Fruit fly (Drosophila melanogaster) whole organism, embryonic: ENCODE data around the gene CG12116.

Source experiments
- Adf1 ChIP-seq: fragments of 200-800 bp; sonication (Bioruptor generic); IDR thresholded peaks from 2 replicates; pipeline ENCODE4 v1.3.6; 2022; ENCODE audit warnings: missing biosample characterization, missing genetic modification characterization
- CG10462 ChIP-seq: fragments of 200-800 bp; sonication (Bioruptor generic); optimal IDR thresholded peaks from 2 replicates; lab custom pipeline; 2016; ENCODE audit warnings: missing biosample characterization, missing genetic modification characterization
- CG10565 ChIP-seq: fragments of 200-800 bp; sonication (Bioruptor generic); optimal IDR thresholded peaks from 3 replicates; lab custom pipeline; 2016; ENCODE audit warnings: missing biosample characterization, mild to moderate bottlenecking, missing genetic modification characterization
- CG10979 ChIP-seq: fragments of 200-800 bp; sonication (Bioruptor generic); optimal IDR thresholded peaks from 2 replicates; lab custom pipeline; 2018; ENCODE audit warnings: missing biosample characterization, mild to moderate bottlenecking, missing genetic modification characterization, moderate library complexity
- CG11085 ChIP-seq: fragments of 200-800 bp; sonication (Bioruptor generic); IDR thresholded peaks from 2 replicates; pipeline ENCODE4 v1.3.6; 2022; ENCODE audit warnings: missing biosample characterization, missing genetic modification characterization
- CG12299 ChIP-seq: fragments of 200-800 bp; sonication (Bioruptor generic); optimal IDR thresholded peaks from 2 replicates; lab custom pipeline; 2018; ENCODE audit warnings: missing biosample characterization, mild to moderate bottlenecking, missing genetic modification characterization
- CG12391 ChIP-seq: fragments of 200-800 bp; sonication (Bioruptor generic); optimal IDR thresholded peaks from 3 replicates; lab custom pipeline; 2018; ENCODE audit warnings: missing biosample characterization, mild to moderate bottlenecking, missing genetic modification characterization, moderate library complexity
- CG1529 ChIP-seq: fragments of 200-800 bp; sonication (Bioruptor generic); optimal IDR thresholded peaks from 3 replicates; lab custom pipeline; 2018; ENCODE audit warnings: missing biosample characterization, missing genetic modification characterization
- CG15601 ChIP-seq: fragments of 200-800 bp; sonication (Bioruptor generic); optimal IDR thresholded peaks from 3 replicates; lab custom pipeline; 2019; ENCODE audit warnings: missing biosample characterization, mild to moderate bottlenecking, missing genetic modification characterization, moderate library complexity
- CG16815 ChIP-seq: fragments of 200-800 bp; sonication (Bioruptor generic); optimal IDR thresholded peaks from 3 replicates; lab custom pipeline; 2017; ENCODE audit warnings: missing biosample characterization, mild to moderate bottlenecking, missing genetic modification characterization
- CG17186 ChIP-seq: fragments of 200-800 bp; sonication (Bioruptor generic); optimal IDR thresholded peaks from 3 replicates; lab custom pipeline; 2017; ENCODE audit warnings: missing biosample characterization, missing genetic modification reagents, missing genetic modification characterization
- CG17361 ChIP-seq: fragments of 200-800 bp; sonication (Bioruptor generic); IDR thresholded peaks from 3 replicates; pipeline ENCODE4 v1.3.6; 2022; ENCODE audit warnings: missing biosample characterization, missing genetic modification characterization
- CG18476 ChIP-seq: fragments of 200-800 bp; sonication (Bioruptor generic); optimal IDR thresholded peaks from 2 replicates; lab custom pipeline; 2016; ENCODE audit warnings: missing biosample characterization, mild to moderate bottlenecking, missing genetic modification characterization
- CG31365 ChIP-seq: fragments of 200-800 bp; sonication (Bioruptor generic); optimal IDR thresholded peaks from 2 replicates; lab custom pipeline; 2018; ENCODE audit warnings: missing biosample characterization, mild to moderate bottlenecking, missing genetic modification characterization
- CG32767 ChIP-seq: fragments of 200-800 bp; sonication (Bioruptor generic); IDR thresholded peaks from 2 replicates; pipeline ENCODE4 v1.3.6; 2022; ENCODE audit warnings: missing biosample characterization, missing genetic modification characterization
- CG33213 ChIP-seq: fragments of 200-800 bp; sonication (Bioruptor generic); optimal IDR thresholded peaks from 3 replicates; lab custom pipeline; 2016; ENCODE audit warnings: missing biosample characterization, missing genetic modification characterization
- CG3407 ChIP-seq: fragments of 200-800 bp; sonication (Bioruptor generic); optimal IDR thresholded peaks from 2 replicates; lab custom pipeline; 2018; ENCODE audit warnings: missing biosample characterization, mild to moderate bottlenecking, missing genetic modification characterization
- CG4360 ChIP-seq: fragments of 200-800 bp; sonication (Bioruptor generic); IDR thresholded peaks from 2 replicates; pipeline ENCODE4 v1.3.6; 2022; ENCODE audit warnings: missing biosample characterization, missing genetic modification characterization
- CG4820 ChIP-seq: fragments of 200-800 bp; sonication (Bioruptor generic); optimal IDR thresholded peaks from 3 replicates; lab custom pipeline; 2016; ENCODE audit warnings: missing biosample characterization, missing genetic modification characterization
- CG6683 ChIP-seq: fragments of 200-800 bp; sonication (Bioruptor generic); optimal IDR thresholded peaks from 2 replicates; lab custom pipeline; 2017; ENCODE audit warnings: missing biosample characterization, mild to moderate bottlenecking, missing genetic modification characterization, missing genetic modification reagents
- CG8089 ChIP-seq: fragments of 200-800 bp; sonication (Bioruptor generic); optimal IDR thresholded peaks from 3 replicates; lab custom pipeline; 2016; ENCODE audit warnings: missing biosample characterization, missing genetic modification characterization
- CG8281 ChIP-seq: fragments of 200-800 bp; sonication (Bioruptor generic); optimal IDR thresholded peaks from 2 replicates; lab custom pipeline; 2018; ENCODE audit warnings: missing biosample characterization, mild to moderate bottlenecking, missing genetic modification characterization, moderate library complexity
- CG8359 ChIP-seq: fragments of 200-800 bp; sonication (Bioruptor generic); optimal IDR thresholded peaks from 2 replicates; lab custom pipeline; 2017; ENCODE audit warnings: missing biosample characterization, mild to moderate bottlenecking, missing genetic modification characterization, borderline replicate concordance
- CG8478 ChIP-seq: fragments of >200 bp; optimal IDR thresholded peaks from 2 replicates; lab custom pipeline; 2018
- CHES-1-like ChIP-seq: fragments of 200-800 bp; sonication (Bioruptor generic); optimal IDR thresholded peaks from 2 replicates; lab custom pipeline; 2016; ENCODE audit warnings: missing biosample characterization, missing genetic modification characterization
- CTCF ChIP-seq: fragments of 200-800 bp; sonication (Bioruptor generic); optimal IDR thresholded peaks from 2 replicates; lab custom pipeline; 2017; ENCODE audit warnings: missing biosample characterization, mild to moderate bottlenecking, missing genetic modification characterization, moderate library complexity
- Chrac-16 ChIP-seq: fragments of 200-800 bp; sonication (Bioruptor generic); optimal IDR thresholded peaks from 3 replicates; lab custom pipeline; 2016; ENCODE audit warnings: missing biosample characterization, missing genetic modification characterization
- E2f1 ChIP-seq: fragments of 200-800 bp; sonication (Bioruptor generic); IDR thresholded peaks from 2 replicates; pipeline ENCODE4 v1.3.6; 2022; ENCODE audit warnings: missing biosample characterization, missing genetic modification characterization
- E2f2 ChIP-seq: fragments of 200-800 bp; sonication (Bioruptor generic); IDR thresholded peaks from 2 replicates; pipeline ENCODE4 v1.3.6; 2022; ENCODE audit warnings: missing biosample characterization, missing genetic modification characterization
- H15 ChIP-seq: fragments of 200-800 bp; sonication (Bioruptor generic); IDR thresholded peaks from 3 replicates; pipeline ENCODE4 v1.3.6; 2022; ENCODE audit warnings: missing biosample characterization, missing genetic modification characterization
- HmgZ ChIP-seq: fragments of 200-800 bp; sonication (Bioruptor generic); optimal IDR thresholded peaks from 2 replicates; lab custom pipeline; 2018; ENCODE audit warnings: missing biosample characterization, mild to moderate bottlenecking, missing genetic modification characterization
- Jarid2 ChIP-seq: fragments of 200-800 bp; sonication (Bioruptor generic); optimal IDR thresholded peaks from 3 replicates; lab custom pipeline; 2017; ENCODE audit warnings: mild to moderate bottlenecking, missing biosample characterization, missing genetic modification reagents, missing genetic modification characterization
- Lhr ChIP-seq: fragments of 200-800 bp; sonication (Bioruptor generic); optimal IDR thresholded peaks from 3 replicates; lab custom pipeline; 2017; ENCODE audit warnings: mild to moderate bottlenecking, missing biosample characterization, missing genetic modification reagents, missing genetic modification characterization
- Lim3 ChIP-seq: fragments of 200-800 bp; sonication (Bioruptor generic); IDR thresholded peaks from 2 replicates; pipeline ENCODE4 v1.3.6; 2022; ENCODE audit warnings: missing biosample characterization, missing genetic modification characterization
- Mes4 ChIP-seq: fragments of 200-800 bp; sonication (Bioruptor generic); optimal IDR thresholded peaks from 2 replicates; lab custom pipeline; 2016; ENCODE audit warnings: missing biosample characterization, missing genetic modification characterization
- Nf-YC ChIP-seq: fragments of 200-800 bp; optimal IDR thresholded peaks from 3 replicates; lab custom pipeline; 2019; ENCODE audit warnings: missing biosample characterization, mild to moderate bottlenecking, missing genetic modification characterization, moderate library complexity
- ac ChIP-seq: fragments of 200-800 bp; sonication (Bioruptor generic); optimal IDR thresholded peaks from 3 replicates; lab custom pipeline; 2017; ENCODE audit warnings: missing biosample characterization, mild to moderate bottlenecking, missing genetic modification characterization
- bowl ChIP-seq: fragments of 200-800 bp; sonication (Bioruptor generic); IDR thresholded peaks from 2 replicates; pipeline ENCODE4 v1.3.6; 2022; ENCODE audit warnings: missing biosample characterization, missing genetic modification characterization
- chif ChIP-seq, 2 experiments: fragments of 200-800 bp; sonication (Bioruptor generic); optimal IDR thresholded peaks; 3 replicates each; lab custom pipeline; 2016; ENCODE audit warnings: missing biosample characterization in 2 of 2, missing genetic modification characterization in 2 of 2
- chm ChIP-seq: fragments of 200-800 bp; sonication (Bioruptor generic); IDR thresholded peaks from 2 replicates; pipeline ENCODE4 v1.3.6; 2022; ENCODE audit warnings: missing biosample characterization, missing genetic modification characterization
- dysf ChIP-seq: fragments of 200-800 bp; sonication (Bioruptor generic); IDR thresholded peaks from 3 replicates; pipeline ENCODE4 v1.3.6; 2022; ENCODE audit warnings: missing biosample characterization, missing genetic modification characterization
- hbn ChIP-seq: fragments of 200-800 bp; sonication (Bioruptor generic); IDR thresholded peaks from 2 replicates; pipeline ENCODE4 v1.3.6; 2022; ENCODE audit warnings: missing biosample characterization, missing genetic modification characterization; ENCODE audit not compliant: partially characterized antibody
- kay ChIP-seq: fragments of 200-800 bp; sonication (Bioruptor generic); optimal IDR thresholded peaks from 2 replicates; lab custom pipeline; 2016; ENCODE audit warnings: missing biosample characterization, missing genetic modification characterization
- knrl ChIP-seq: fragments of 200-800 bp; sonication (Bioruptor generic); IDR thresholded peaks from 3 replicates; pipeline ENCODE4 v1.3.6; 2022; ENCODE audit warnings: missing biosample characterization, missing genetic modification characterization; ENCODE audit not compliant: partially characterized antibody
- lab ChIP-seq: fragments of 200-800 bp; sonication (Bioruptor generic); optimal IDR thresholded peaks from 3 replicates; lab custom pipeline; 2017; ENCODE audit warnings: missing biosample characterization, missing genetic modification characterization, mild to moderate bottlenecking, moderate library complexity, missing genetic modification reagents
- maf-S ChIP-seq: fragments of 200-800 bp; sonication (Bioruptor generic); optimal IDR thresholded peaks from 2 replicates; lab custom pipeline; 2016; ENCODE audit warnings: missing biosample characterization, missing genetic modification characterization
- pzg ChIP-seq: fragments of 200-800 bp; sonication (Bioruptor generic); optimal IDR thresholded peaks from 3 replicates; lab custom pipeline; 2018; ENCODE audit warnings: missing biosample characterization, mild to moderate bottlenecking, missing genetic modification characterization, moderate library complexity
- salm ChIP-seq: fragments of 200-800 bp; sonication (Bioruptor generic); optimal IDR thresholded peaks from 2 replicates; lab custom pipeline; 2018; ENCODE audit warnings: missing biosample characterization, mild to moderate bottlenecking, missing genetic modification characterization
- sd ChIP-seq: fragments of 200-800 bp; sonication (Bioruptor generic); optimal IDR thresholded peaks from 3 replicates; lab custom pipeline; 2018; ENCODE audit warnings: missing biosample characterization, mild to moderate bottlenecking, missing genetic modification characterization, moderate library complexity
- sens-2 ChIP-seq: fragments of 200-800 bp; sonication (Bioruptor generic); IDR thresholded peaks from 2 replicates; pipeline ENCODE4 v1.3.6; 2022; ENCODE audit warnings: missing biosample characterization, missing genetic modification characterization
- toy ChIP-seq: fragments of 200-800 bp; sonication (Bioruptor generic); IDR thresholded peaks from 2 replicates; pipeline ENCODE4 v1.3.6; 2022; ENCODE audit warnings: missing biosample characterization, missing genetic modification characterization
- usp ChIP-seq: fragments of >200 bp; optimal IDR thresholded peaks from 2 replicates; lab custom pipeline; 2017; ENCODE audit warnings: missing biosample characterization, missing genetic modification characterization

The CG12116 gene

DNA sequence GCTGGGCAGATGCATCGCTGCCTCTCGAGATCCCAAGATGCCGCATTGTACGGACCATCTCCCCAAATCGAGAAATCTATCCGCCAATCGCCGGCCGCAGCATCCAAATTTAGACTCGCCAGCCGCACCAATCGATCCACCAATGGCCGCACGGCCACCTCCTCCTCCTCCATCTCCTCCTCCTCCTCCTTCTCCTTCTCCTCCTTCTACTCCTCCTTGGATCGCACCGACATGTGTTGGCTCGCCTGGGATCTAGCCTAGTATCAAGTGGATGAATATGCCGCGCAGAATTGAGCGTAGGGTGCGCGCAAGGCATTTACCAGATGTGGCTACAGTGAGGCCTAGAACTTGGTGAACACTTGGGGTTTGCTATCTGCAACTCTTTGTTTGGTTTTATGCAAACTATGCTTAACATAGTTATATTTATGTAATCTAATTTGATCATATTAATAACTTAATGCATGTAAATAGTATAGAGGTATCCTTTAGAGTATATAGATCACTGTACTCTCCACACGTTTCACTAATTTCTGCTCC is 13.7 kb downstream of the CG12116 start, which contains the start of gene org-1 (continued):
- TF ChIP-seq H15 (GFP tag; lab: Robert Waterston, UW): peak; percentile 97
- TF ChIP-seq CG10979: peak; percentile 97
- peak; percentile 72 for TF ChIP-seq sd (tag; lab: Kevin White, UChicago)
- peak; percentile 57 for TF ChIP-seq CG10565 (GFP tag; lab: Kevin White, UChicago)
- peak; percentile 80 for TF ChIP-seq E2f2 (GFP tag; lab: Robert Waterston, UW)
- peak; percentile 93 for TF ChIP-seq CG3407 (GFP tag; lab: Kevin White, UChicago)
- TF ChIP-seq CG12391 (tag; lab: Kevin White, UChicago): peak; percentile 94
- peak; percentile 95 for TF ChIP-seq toy (GFP tag; lab: Robert Waterston, UW)
- TF ChIP-seq CG18476 (GFP tag; lab: Kevin White, UChicago): peak; percentile 88
- TF ChIP-seq CG8281 (tag; lab: Kevin White, UChicago): peak; percentile 82
- TF ChIP-seq dysf (GFP tag; lab: Robert Waterston, UW): peak; percentile 98
- peak; percentile 93 for TF ChIP-seq ac (GFP tag; lab: Kevin White, UChicago)
- peak; percentile 99 for TF ChIP-seq chm (GFP tag; lab: Robert Waterston, UW)
- peak; percentile 82 to 95 for TF ChIP-seq chif (GFP tag; optimal IDR thresholded peaks at IDR 0.05; lab: Kevin White, UChicago)
- TF ChIP-seq CG6683: peak; percentile 73
- peak; percentile 95 for TF ChIP-seq CG16815 (GFP tag; lab: Kevin White, UChicago)
- peak; percentile 93 for TF ChIP-seq CG11085 (GFP tag; lab: Robert Waterston, UW)
- TF ChIP-seq CG4360 (GFP tag; lab: Robert Waterston, UW): peak; percentile 87
- TF ChIP-seq CG17361 (GFP tag; lab: Robert Waterston, UW): peak; percentile 93
- TF ChIP-seq bowl: peak; percentile 93
- peak; percentile 85 for TF ChIP-seq kay (GFP tag; lab: Kevin White, UChicago)
- TF ChIP-seq CG1529 (GFP tag; lab: Kevin White, UChicago): peak; percentile 94
- TF ChIP-seq Chrac-16 (GFP tag; lab: Kevin White, UChicago): peak; percentile 96
- TF ChIP-seq CG12299 (tag; lab: Kevin White, UChicago): peak; percentile 88
- TF ChIP-seq hbn: no peak
- peak; percentile 94 for TF ChIP-seq CG15601 (tag; lab: Kevin White, UChicago)
- TF ChIP-seq Lhr (GFP tag; lab: Kevin White, UChicago): peak; percentile 85
- TF ChIP-seq salm: peak; percentile 94
- TF ChIP-seq Mes4 (GFP tag; lab: Kevin White, UChicago): peak; percentile 67
- peak; percentile 97 for TF ChIP-seq sens-2 (GFP tag; lab: Robert Waterston, UW)
- peak; percentile 94 for TF ChIP-seq lab (GFP tag; lab: Kevin White, UChicago)
- peak; percentile 96 for TF ChIP-seq CG4820 (GFP tag; lab: Kevin White, UChicago)
- peak; percentile 64 for TF ChIP-seq CG33213 (GFP tag; lab: Kevin White, UChicago)
- no peak for TF ChIP-seq CG8478 (lab: Kevin White, UChicago)
- peak; percentile 90 for TF ChIP-seq Lim3 (GFP tag; lab: Robert Waterston, UW)
- TF ChIP-seq CG8089: peak; percentile 80
- peak; percentile 65 for TF ChIP-seq CHES-1-like (GFP tag; lab: Kevin White, UChicago)
- TF ChIP-seq knrl (GFP tag; lab: Robert Waterston, UW): no peak
- peak; percentile 76 for TF ChIP-seq CG31365
- peak; percentile 96 for TF ChIP-seq CG32767 (GFP tag; lab: Robert Waterston, UW)
- TF ChIP-seq CTCF: peak; percentile 58
- TF ChIP-seq CG17186 (GFP tag; lab: Kevin White, UChicago): peak; percentile 86
- TF ChIP-seq usp (GFP tag; lab: Kevin White, UChicago): no peak
- peak; percentile 94 for TF ChIP-seq HmgZ
- TF ChIP-seq CG8359 (GFP tag; lab: Kevin White, UChicago): peak; percentile 88
- peak; percentile 69 for TF ChIP-seq Adf1 (GFP tag; lab: Robert Waterston, UW)
- TF ChIP-seq maf-S (GFP tag; lab: Kevin White, UChicago): peak; percentile 72
- peak; percentile 91 for TF ChIP-seq CG10462
- TF ChIP-seq Nf-YC: peak; percentile 96
- TF ChIP-seq E2f1 (GFP tag; lab: Robert Waterston, UW): peak; percentile 97
- TF ChIP-seq pzg: no peak
- peak; percentile 73 for TF ChIP-seq Jarid2 (GFP tag; lab: Kevin White, UChicago)
